Fruit fly (Drosophila melanogaster): Measurements from ENCODE around the gene CG3744.

- TF ChIP-seq pad (GFP tag; optimal IDR thresholded peaks at IDR 0.05) (no peak), Clk (GFP tag; optimal IDR thresholded peaks at IDR 0.05) (no peak)
Observed at dm6 chr3R:24860316-24860826, 16.1 kb downstream of the CG3744 start, which contains the start of gene CG13639.
